Worm (Caenorhabditis elegans): ENCODE data around the gene F34D10.9.

DNA sequence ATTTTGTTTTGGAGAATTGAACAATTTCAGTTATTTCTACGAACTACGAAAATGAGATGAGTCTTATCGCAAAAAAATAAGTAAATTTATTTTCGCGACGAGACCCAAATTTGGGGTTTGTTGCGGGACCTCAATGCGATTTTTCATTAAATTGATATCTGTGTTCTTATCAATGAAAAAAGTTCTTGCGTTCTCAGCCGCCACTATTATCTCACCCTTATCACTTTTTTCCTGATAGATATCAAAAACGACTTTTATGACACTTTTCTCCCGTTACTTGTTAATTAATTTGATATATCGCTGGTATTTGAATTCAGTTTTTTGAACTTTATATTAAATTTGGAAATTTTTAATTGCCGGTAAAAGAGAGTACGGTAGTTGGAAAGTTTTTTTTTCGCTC, 13.9 kb upstream of the F34D10.9 start:
- no peak for TF ChIP-seq tab-1 (GFP tag; IDR thresholded peaks at IDR 0.05)
- no peak for TF ChIP-seq flt-1 (GFP tag; IDR thresholded peaks at IDR 0.05)
- TF ChIP-seq cog-1 (tag; optimal IDR thresholded peaks at IDR 0.05), result no peak
- no peak for TF ChIP-seq ztf-23 (GFP tag; IDR thresholded peaks at IDR 0.05)
- TF ChIP-seq ztf-29 (GFP tag; IDR thresholded peaks at IDR 0.05), result no peak
- no peak for TF ChIP-seq med-1 (GFP tag; optimal IDR thresholded peaks at IDR 0.05; ENCODE audit: insufficient read depth)
- no peak for TF ChIP-seq T22C8.4 (GFP tag; IDR thresholded peaks at IDR 0.05)
- no peak for TF ChIP-seq ref-1 (GFP tag; conservative IDR thresholded peaks at IDR 0.05)
- TF ChIP-seq klf-2 (GFP tag; conservative IDR thresholded peaks at IDR 0.05), result no peak
